Fruit fly (Drosophila melanogaster): ENCODE results near the gene tal-2A.
A peak's percentile ranks its signal among the peaks of the same experiment; 100 is the strongest.

Gene tal-2A

DNA sequence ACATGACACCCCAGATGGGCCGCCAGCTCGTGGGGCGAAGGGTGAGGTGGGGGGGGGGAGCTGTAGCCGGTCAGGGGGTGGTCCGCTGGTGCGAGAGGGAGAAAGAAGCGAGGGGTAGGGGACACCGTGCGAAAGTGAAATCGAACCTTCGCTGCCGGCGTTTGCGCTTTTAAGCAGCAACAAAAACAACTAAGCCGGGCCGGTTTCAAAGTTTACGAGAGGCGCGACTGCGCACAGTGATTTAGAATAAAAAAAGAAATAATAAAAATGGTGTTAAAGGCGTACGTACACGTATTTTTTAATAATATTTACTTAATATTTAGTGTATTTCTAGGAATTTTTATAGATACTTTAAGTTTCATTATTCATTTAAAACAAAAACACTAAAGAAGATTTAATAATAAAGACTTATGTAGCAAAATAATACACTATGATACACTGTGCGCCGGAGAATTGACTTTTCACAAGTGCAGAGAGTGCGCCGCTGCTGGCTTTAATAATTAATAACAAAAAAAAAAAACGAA lies 18.7 kb downstream of the tal-2A start (continued):
- TF ChIP-seq pros (GFP tag; optimal IDR thresholded peaks at IDR 0.05): no peak
- TF ChIP-seq gem (tag; optimal IDR thresholded peaks at IDR 0.05): peak; percentile 68
- peak; percentile 39 for TF ChIP-seq CG1529 (GFP tag; optimal IDR thresholded peaks at IDR 0.05)
- TF ChIP-seq ken (GFP tag; IDR thresholded peaks at IDR 0.05): no peak; the same call in 2 of the 3 replicates
- no peak for TF ChIP-seq BtbVII (GFP tag; optimal IDR thresholded peaks at IDR 0.05)
- peak; percentile 62 for TF ChIP-seq PHDP (tag; optimal IDR thresholded peaks at IDR 0.05)
- TF ChIP-seq CG11695 (GFP tag; IDR thresholded peaks at IDR 0.05): peak; percentile 60; the same call in 2 of the 3 replicates
- peak; percentile 46 for TF ChIP-seq Ptx1 (GFP tag; IDR thresholded peaks at IDR 0.05)
- no peak for TF ChIP-seq Elba2 (GFP tag; optimal IDR thresholded peaks at IDR 0.05)
- no peak for TF ChIP-seq CG1024 (GFP tag; IDR thresholded peaks at IDR 0.05)
- peak; percentile 27 for TF ChIP-seq CG3407 (GFP tag; optimal IDR thresholded peaks at IDR 0.05)
- TF ChIP-seq CG10366 (GFP tag; IDR thresholded peaks at IDR 0.05): peak; percentile 63
- no peak for TF ChIP-seq CG8944 (GFP tag; optimal IDR thresholded peaks at IDR 0.05)
- TF ChIP-seq NC2β (GFP tag; optimal IDR thresholded peaks at IDR 0.05): no peak
- no peak for TF ChIP-seq Spps (tag; optimal IDR thresholded peaks at IDR 0.05)
- no peak for TF ChIP-seq dm (GFP tag; optimal IDR thresholded peaks at IDR 0.05)
- peak; percentile 72 for TF ChIP-seq CG2712 (tag; optimal IDR thresholded peaks at IDR 0.05)
- peak; percentile 61; the same call in 1 of the 3 replicates for TF ChIP-seq ase (GFP tag; IDR thresholded peaks at IDR 0.05)
- no peak for TF ChIP-seq Gsc (GFP tag; IDR thresholded peaks at IDR 0.05)
- TF ChIP-seq Hmx (GFP tag; optimal IDR thresholded peaks at IDR 0.05): no peak
- peak; percentile 50 for TF ChIP-seq phol (tag; optimal IDR thresholded peaks at IDR 0.05)
- TF ChIP-seq tin (GFP tag; optimal IDR thresholded peaks at IDR 0.05): no peak
- no peak for TF ChIP-seq C15 (GFP tag; IDR thresholded peaks at IDR 0.05)
- TF ChIP-seq h (optimal IDR thresholded peaks at IDR 0.05): no peak
- TF ChIP-seq CG15514 (GFP tag; optimal IDR thresholded peaks at IDR 0.05): no peak
- TF ChIP-seq psq (GFP tag; optimal IDR thresholded peaks at IDR 0.05): no peak
- no peak for TF ChIP-seq CG10321 (GFP tag; IDR thresholded peaks at IDR 0.05)
- TF ChIP-seq CG15269 (tag; optimal IDR thresholded peaks at IDR 0.05): peak; percentile 66
- no peak for TF ChIP-seq CG4404 (GFP tag; IDR thresholded peaks at IDR 0.05)
- peak; percentile 57 for TF ChIP-seq CG8388 (GFP tag; optimal IDR thresholded peaks at IDR 0.05)
- TF ChIP-seq CG11723 (GFP tag; optimal IDR thresholded peaks at IDR 0.05): no peak
- no peak for TF ChIP-seq vfl (GFP tag; optimal IDR thresholded peaks at IDR 0.05)
- TF ChIP-seq CG7928 (GFP tag; optimal IDR thresholded peaks at IDR 0.05): no peak
- TF ChIP-seq bowl (GFP tag; IDR thresholded peaks at IDR 0.05): peak; percentile 78
- no peak for TF ChIP-seq Fer3 (tag; optimal IDR thresholded peaks at IDR 0.05)
- no peak for TF ChIP-seq CG18011 (GFP tag; optimal IDR thresholded peaks at IDR 0.05)
- TF ChIP-seq Adf1 (GFP tag; IDR thresholded peaks at IDR 0.05): peak; percentile 45; the same call in 1 of the 2 replicates
- no peak; the same call in none of the 2 replicates for TF ChIP-seq Drgx (GFP tag; IDR thresholded peaks at IDR 0.05)
- peak; percentile 31; the same call in 1 of the 2 replicates for TF ChIP-seq CG4360 (GFP tag; IDR thresholded peaks at IDR 0.05)
- TF ChIP-seq Hey (tag; optimal IDR thresholded peaks at IDR 0.05): no peak
- TF ChIP-seq caup (GFP tag; optimal IDR thresholded peaks at IDR 0.05; ENCODE audit: severe bottlenecking): no peak
- TF ChIP-seq CG32767 (GFP tag; IDR thresholded peaks at IDR 0.05): peak; percentile 57; the same call in 1 of the 2 replicates
- TF ChIP-seq TFAM (GFP tag; optimal IDR thresholded peaks at IDR 0.05): no peak
- TF ChIP-seq corto (GFP tag; optimal IDR thresholded peaks at IDR 0.05): no peak
- TF ChIP-seq bbx (GFP tag; IDR thresholded peaks at IDR 0.05; ENCODE audit: partially characterized antibody): no peak
- TF ChIP-seq CG32772 (GFP tag; IDR thresholded peaks at IDR 0.05): 0 out of 2 replicates have a peak, but pooled peaks have one; percentile 54
- TF ChIP-seq CG34422 (GFP tag; IDR thresholded peaks at IDR 0.05): peak; percentile 58; the same call in 1 of the 3 replicates
- TF ChIP-seq disco-r (GFP tag; optimal IDR thresholded peaks at IDR 0.05): no peak
- no peak for TF ChIP-seq ERR (GFP tag; optimal IDR thresholded peaks at IDR 0.05)
- 0 out of 2 replicates have a peak, but pooled peaks have one; percentile 28 for TF ChIP-seq ap (GFP tag; IDR thresholded peaks at IDR 0.05)
- TF ChIP-seq en (GFP tag; optimal IDR thresholded peaks at IDR 0.05): no peak

Measured in whole organism, embryonic.